Fruit fly (Drosophila melanogaster): ENCODE data around the gene CG14182.

Gene CG14182

DNA sequence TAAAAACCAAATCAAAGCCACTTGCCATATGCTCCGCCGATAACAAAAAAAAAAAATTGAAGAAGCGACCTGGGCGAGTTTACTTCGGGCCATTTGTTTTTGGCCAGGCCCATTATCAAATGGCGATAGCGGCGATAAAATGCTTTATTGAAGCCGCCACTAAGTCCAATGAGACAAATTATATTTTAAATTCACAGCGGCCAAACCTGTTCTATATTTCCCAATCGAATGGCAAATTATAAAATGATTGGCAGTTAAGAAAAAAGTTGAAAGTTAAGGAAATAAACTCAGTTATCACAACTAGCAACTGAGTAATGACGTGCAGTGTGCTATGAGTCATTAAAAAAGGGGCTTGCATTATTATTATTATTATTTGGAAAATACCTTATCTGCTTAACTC, 38.5 kb downstream of the CG14182 start:
- TF ChIP-seq EcR (GFP tag; optimal IDR thresholded peaks at IDR 0.05) (no peak), Snoo (tag; optimal IDR thresholded peaks at IDR 0.05) (no peak), Pif1A (GFP tag; optimal IDR thresholded peaks at IDR 0.05) (no peak), CG9948 (tag; optimal IDR thresholded peaks at IDR 0.05) (no peak), rn (GFP tag; IDR thresholded peaks at IDR 0.05) (no peak), CG32121 (GFP tag; IDR thresholded peaks at IDR 0.05) (no peak), CG17806 (tag; optimal IDR thresholded peaks at IDR 0.05) (no peak)

DNA sequence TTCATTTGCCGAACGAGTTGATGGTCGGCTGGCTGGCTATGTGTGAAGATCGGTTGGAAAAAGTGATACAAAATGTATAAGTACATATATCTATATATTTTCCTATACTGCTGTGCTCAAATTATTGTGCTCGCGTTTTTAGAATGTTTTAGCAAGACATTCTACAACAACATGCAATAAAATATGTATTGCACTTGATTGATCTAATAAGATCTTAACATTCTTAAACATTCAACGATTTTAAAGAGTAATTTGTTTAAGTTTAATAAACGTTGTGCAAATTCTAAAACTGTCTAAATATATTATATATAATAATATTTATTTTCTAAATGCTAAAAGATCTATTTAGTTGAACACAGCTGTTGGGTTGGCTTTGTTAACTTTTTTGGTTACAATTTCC, 39.3 kb downstream of the CG14182 start:
- TF ChIP-seq CG10348 (GFP tag; IDR thresholded peaks at IDR 0.05) (no peak), CG8159 (tag; optimal IDR thresholded peaks at IDR 0.05) (no peak), gl (tag; optimal IDR thresholded peaks at IDR 0.05) (no peak), CG15710 (tag; optimal IDR thresholded peaks at IDR 0.05) (no peak), CG8301 (tag; optimal IDR thresholded peaks at IDR 0.05) (no peak), CG17806 (tag; optimal IDR thresholded peaks at IDR 0.05) (no peak), Ets98B (GFP tag; IDR thresholded peaks at IDR 0.05) (no peak), CG12605 (GFP tag; IDR thresholded peaks at IDR 0.05) (no peak), CG4496 (GFP tag; IDR thresholded peaks at IDR 0.05) (no peak), Snoo (tag; optimal IDR thresholded peaks at IDR 0.05) (no peak), Pif1B (GFP tag; optimal IDR thresholded peaks at IDR 0.05) (no peak), rn (GFP tag; IDR thresholded peaks at IDR 0.05) (no peak), D1 (tag; optimal IDR thresholded peaks at IDR 0.05) (no peak), EcR (GFP tag; optimal IDR thresholded peaks at IDR 0.05) (no peak), fd96Ca (GFP tag; IDR thresholded peaks at IDR 0.05) (no peak), CG9948 (tag; optimal IDR thresholded peaks at IDR 0.05) (no peak), CG14655 (GFP tag; optimal IDR thresholded peaks at IDR 0.05) (no peak), CG34367 (tag; optimal IDR thresholded peaks at IDR 0.05) (no peak), CG13204 (GFP tag; optimal IDR thresholded peaks at IDR 0.05) (no peak), CG32121 (GFP tag; IDR thresholded peaks at IDR 0.05) (no peak)

DNA sequence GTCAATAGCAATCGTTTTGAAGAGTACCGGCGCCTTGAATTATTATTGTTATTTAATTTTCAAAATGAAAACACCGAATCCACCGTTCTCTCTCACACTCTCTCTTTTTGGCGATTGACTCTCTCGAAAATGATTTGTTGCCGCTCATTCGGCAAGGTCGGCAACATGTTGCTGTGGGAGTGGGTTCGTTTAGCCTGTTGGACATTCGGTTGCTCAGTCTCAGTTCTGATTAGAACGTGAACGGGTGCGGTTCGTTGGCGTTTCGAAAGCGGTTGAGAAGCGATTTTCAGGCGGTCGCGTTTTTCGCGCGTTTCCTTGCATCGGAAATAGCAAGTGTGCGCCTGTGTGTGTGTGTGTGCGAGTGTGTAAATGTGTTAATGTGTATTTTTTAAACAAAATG, 40.6 kb downstream of the CG14182 start, which contains the start of gene Ac76E:
Gene Ac76E (plus strand): TSS at position 264 of the 400 bp plus-strand sequence.
- no peak for TF ChIP-seq CG8301 (tag; optimal IDR thresholded peaks at IDR 0.05)
- TF ChIP-seq Pif1B (GFP tag; optimal IDR thresholded peaks at IDR 0.05), result no peak
- TF ChIP-seq D1 (tag; optimal IDR thresholded peaks at IDR 0.05), result no peak
- peak; percentile 16; the same call in 1 of the 2 replicates for TF ChIP-seq CG32121 (GFP tag; IDR thresholded peaks at IDR 0.05)
- no peak for TF ChIP-seq CG34367 (tag; optimal IDR thresholded peaks at IDR 0.05)
- TF ChIP-seq Ets98B (GFP tag; IDR thresholded peaks at IDR 0.05), result peak; percentile 30; the same call in 1 of the 2 replicates
- TF ChIP-seq gl (tag; optimal IDR thresholded peaks at IDR 0.05), result no peak
- no peak for TF ChIP-seq CG14655 (GFP tag; optimal IDR thresholded peaks at IDR 0.05)
- TF ChIP-seq EcR (GFP tag; optimal IDR thresholded peaks at IDR 0.05), result no peak
- no peak for TF ChIP-seq CG10348 (GFP tag; IDR thresholded peaks at IDR 0.05)
- TF ChIP-seq Snoo (tag; optimal IDR thresholded peaks at IDR 0.05), result no peak
- TF ChIP-seq CG8159 (tag; optimal IDR thresholded peaks at IDR 0.05), result no peak
- TF ChIP-seq CG15710 (tag; optimal IDR thresholded peaks at IDR 0.05), result no peak
- TF ChIP-seq rn (GFP tag; IDR thresholded peaks at IDR 0.05), result no peak
- peak; percentile 52 for TF ChIP-seq CG12605 (GFP tag; IDR thresholded peaks at IDR 0.05)
- TF ChIP-seq fd96Ca (GFP tag; IDR thresholded peaks at IDR 0.05), result no peak
- TF ChIP-seq Pif1A (GFP tag; optimal IDR thresholded peaks at IDR 0.05), result no peak
- no peak for TF ChIP-seq CG9948 (tag; optimal IDR thresholded peaks at IDR 0.05)

DNA sequence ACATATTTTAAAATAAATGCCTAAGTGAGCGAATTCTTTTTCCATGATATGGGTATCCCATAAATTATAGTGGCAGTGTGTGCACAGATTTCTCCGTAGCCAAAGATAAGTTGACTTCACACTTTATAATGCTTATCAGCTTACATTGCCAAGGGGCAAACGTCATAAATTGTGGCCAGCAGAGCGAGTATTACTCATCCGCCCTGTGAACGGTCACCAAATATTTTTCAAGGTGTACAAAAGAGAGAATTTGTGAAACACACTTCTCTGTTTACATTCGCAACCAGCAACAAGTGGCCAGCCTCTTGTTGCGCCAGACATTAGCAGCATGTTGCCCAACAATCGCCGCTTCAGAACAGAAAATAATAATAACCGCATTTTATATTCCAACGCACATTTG, 46.7 kb downstream of the CG14182 start:
- no peak for TF ChIP-seq EcR (GFP tag; optimal IDR thresholded peaks at IDR 0.05)
- peak; percentile 35 for TF ChIP-seq Pif1A (GFP tag; optimal IDR thresholded peaks at IDR 0.05)
- TF ChIP-seq rn (GFP tag; IDR thresholded peaks at IDR 0.05), result no peak
- TF ChIP-seq CG32121 (GFP tag; IDR thresholded peaks at IDR 0.05), result peak; percentile 26; the same call in 1 of the 2 replicates
- TF ChIP-seq Ets98B (GFP tag; IDR thresholded peaks at IDR 0.05), result peak; percentile 53
- no peak for TF ChIP-seq Snoo (tag; optimal IDR thresholded peaks at IDR 0.05)
- TF ChIP-seq CG12605 (GFP tag; IDR thresholded peaks at IDR 0.05), result peak; percentile 62
- TF ChIP-seq CG8159 (tag; optimal IDR thresholded peaks at IDR 0.05), result no peak
- no peak for TF ChIP-seq D1 (tag; optimal IDR thresholded peaks at IDR 0.05)
- TF ChIP-seq Pif1B (GFP tag; optimal IDR thresholded peaks at IDR 0.05), result no peak
- 0 out of 3 replicates have a peak, but pooled peaks have one; percentile 10 for TF ChIP-seq fd96Ca (GFP tag; IDR thresholded peaks at IDR 0.05)

DNA sequence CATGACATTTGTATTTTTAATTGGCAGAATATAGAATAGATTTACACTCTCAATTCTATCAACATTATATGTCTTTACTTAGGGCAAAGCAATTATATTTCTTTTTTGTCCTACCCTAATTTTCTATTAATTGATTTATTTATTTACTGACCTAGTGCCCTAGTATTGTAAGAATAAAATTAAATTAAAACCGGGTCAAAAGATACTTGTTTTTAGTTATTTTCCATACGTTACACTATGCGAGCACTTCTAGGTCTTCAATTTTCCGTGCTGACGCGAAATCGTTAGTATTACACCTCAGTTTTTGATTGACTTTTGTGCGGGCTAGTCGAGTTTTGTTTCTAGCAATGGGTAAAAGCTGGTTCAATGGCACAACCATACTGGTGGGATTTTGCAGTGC, 48.2 kb downstream of the CG14182 start, which contains the start of gene CG46462:
Gene CG46462 (plus strand): TSS at position 301 of the 400 bp plus-strand sequence.
- TF ChIP-seq rn (GFP tag; IDR thresholded peaks at IDR 0.05) (no peak), CG15710 (tag; optimal IDR thresholded peaks at IDR 0.05) (no peak), CG32121 (GFP tag; IDR thresholded peaks at IDR 0.05) (no peak), CG14655 (GFP tag; optimal IDR thresholded peaks at IDR 0.05) (no peak), Ets98B (GFP tag; IDR thresholded peaks at IDR 0.05) (no peak), CG8301 (tag; optimal IDR thresholded peaks at IDR 0.05) (no peak)

DNA sequence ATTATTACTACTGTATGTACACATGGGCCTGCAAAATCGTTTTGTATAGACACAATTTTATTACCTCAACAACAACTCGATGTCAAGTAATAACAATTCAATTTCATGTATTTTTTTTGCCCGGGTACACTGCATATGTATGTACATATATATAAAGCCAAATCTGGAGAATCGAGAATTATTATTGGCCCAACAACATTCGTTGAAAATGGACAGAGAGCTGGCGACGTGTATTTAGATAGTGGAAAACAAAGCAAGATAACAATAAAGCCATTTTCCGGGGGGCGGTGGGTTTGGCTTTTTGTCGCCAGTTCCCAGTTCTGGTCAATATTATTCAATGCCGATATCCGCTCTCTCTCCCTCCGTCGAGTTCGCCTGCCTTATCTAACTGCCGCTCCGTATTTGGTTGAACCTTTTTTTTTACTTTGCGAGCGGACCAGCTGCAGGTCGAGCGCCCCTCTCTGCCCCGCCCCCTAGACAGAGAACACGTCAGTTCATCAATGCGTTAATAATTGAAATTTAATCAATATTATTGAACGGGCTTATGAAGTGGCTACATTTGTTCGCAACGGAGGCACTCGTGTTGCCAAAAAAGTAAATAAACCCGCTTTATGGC, 49.8 kb downstream of the CG14182 start:
- TF ChIP-seq CG8159 (tag; optimal IDR thresholded peaks at IDR 0.05) (no peak), CG14655 (GFP tag; optimal IDR thresholded peaks at IDR 0.05) (no peak), rn (GFP tag; IDR thresholded peaks at IDR 0.05) (no peak), Pif1B (GFP tag; optimal IDR thresholded peaks at IDR 0.05) (no peak), CG34367 (tag; optimal IDR thresholded peaks at IDR 0.05) (no peak), CG9948 (tag; optimal IDR thresholded peaks at IDR 0.05) (no peak), EcR (GFP tag; optimal IDR thresholded peaks at IDR 0.05) (no peak), Ets98B (GFP tag; IDR thresholded peaks at IDR 0.05) (no peak)
